Fruit fly (Drosophila melanogaster): Measurements from ENCODE around the gene CG31808.

The CG31808 gene

DNA sequence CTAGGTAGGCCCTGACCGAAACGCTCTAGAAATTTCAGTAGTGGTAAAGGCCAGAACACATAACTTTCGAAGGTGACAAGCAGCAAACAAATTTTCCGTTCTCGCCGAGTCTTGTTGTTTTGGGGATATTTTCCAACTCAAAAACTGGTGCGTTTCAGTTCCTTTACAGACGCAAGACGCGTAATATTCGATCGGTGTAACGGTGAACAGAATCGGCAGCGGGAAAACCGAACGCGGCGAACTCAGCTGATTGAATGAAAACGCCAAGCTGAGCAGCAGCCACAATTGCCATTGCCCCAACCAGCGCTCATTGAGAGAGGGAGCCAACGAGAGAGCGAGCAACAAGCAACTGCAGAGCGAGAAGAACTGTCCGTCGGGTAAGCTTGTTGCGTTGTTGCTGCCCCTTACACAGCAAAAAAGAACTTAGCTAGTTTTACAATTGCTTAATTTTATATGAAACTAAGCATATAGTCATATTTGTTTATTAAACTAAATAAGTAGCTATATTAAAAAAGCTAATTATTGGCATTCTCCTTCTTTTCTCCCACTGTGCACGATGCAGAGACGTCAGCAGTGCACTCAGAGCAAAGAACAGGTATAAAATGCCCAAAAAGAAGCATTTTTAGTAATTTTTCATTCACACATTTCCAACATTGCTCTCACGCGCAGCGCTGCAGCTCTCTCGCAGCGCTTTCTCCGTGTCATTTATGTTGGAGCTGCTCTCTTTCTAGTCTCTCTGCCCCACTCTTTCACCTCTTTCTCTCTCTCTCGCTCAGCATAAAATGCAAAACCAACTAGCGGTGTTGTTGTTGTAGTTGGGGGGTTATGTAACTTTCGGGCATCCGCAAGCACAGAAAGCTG, at the start of gene CG31808, which contains the start of gene Cyt-c-d:
CG31808 (minus strand) TSS at position 355 of the 861 bp plus-strand sequence.
Cyt-c-d (plus strand) TSS at position 51 of the 861 bp plus-strand sequence.
- peak; percentile 83 for TF ChIP-seq noc (tag; optimal IDR thresholded peaks at IDR 0.05)

DNA sequence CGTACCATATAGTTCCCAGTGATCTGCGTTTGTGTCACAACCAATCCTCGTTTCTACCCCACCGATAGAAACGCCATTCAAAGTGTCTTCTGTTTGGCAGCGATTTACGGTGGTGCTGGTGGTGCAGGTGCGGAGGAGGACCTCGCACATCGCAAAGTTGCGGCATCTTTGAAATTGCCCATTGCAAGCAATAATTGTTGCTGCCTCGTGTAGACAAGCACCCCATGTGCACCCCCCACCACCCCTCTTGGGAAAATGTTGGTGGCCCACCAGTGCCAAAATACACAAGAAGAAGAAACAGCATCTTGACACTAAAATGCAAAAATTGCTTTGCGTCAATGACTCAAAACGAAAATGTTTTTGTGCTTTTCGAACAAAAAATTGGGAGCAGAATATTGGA, 48.5 kb upstream of the CG31808 start:
- TF ChIP-seq noc (tag; optimal IDR thresholded peaks at IDR 0.05): no peak

dm6 chr2L:16761891-16762290, 45.9 kb upstream of the CG31808 start:
- no peak for TF ChIP-seq noc (tag; optimal IDR thresholded peaks at IDR 0.05)

DNA sequence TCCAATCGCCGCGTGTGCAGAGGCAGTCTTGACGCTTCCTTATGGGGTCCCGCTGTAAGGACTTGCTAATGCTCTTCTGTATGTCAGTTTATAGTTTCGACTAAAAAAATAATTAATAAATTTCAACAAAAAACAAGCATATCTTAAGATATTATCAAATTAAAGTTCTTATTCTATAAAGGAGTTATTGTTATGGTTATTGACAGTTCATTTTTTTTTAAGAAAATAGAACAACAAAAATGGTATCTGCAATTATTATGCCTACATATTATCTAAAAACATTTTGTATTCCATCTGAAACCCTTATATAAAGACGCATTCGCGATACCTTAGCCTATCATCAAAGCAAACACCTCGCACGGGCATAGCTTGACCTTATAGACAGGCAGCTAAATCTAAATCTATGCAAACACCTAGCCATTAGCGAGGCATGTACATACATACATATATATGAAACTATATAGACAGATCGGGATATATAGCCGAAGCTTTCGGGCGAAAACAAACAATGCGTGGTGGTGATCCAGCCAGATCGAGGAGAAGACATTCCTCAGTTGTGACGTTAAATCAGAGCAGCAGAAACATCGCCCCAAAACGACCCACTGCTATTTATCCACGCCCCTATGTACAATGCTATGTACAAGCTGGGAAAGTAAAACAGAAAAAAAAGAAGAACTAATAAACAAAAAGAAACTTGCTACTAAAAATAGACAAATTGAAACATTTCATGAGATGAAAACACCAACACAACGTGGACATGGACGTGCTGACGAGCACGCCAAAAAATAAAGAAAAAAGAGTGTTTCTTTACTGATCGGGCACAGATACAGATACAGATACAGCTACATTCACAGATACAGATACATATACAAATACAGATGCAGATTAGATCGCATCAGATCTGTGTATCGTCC, 44.8 kb upstream of the CG31808 start, which contains the start of gene ppk17:
ppk17 (minus strand) TSS at position 51 of the 914 bp plus-strand sequence.
- no peak for TF ChIP-seq noc (tag; optimal IDR thresholded peaks at IDR 0.05)

DNA sequence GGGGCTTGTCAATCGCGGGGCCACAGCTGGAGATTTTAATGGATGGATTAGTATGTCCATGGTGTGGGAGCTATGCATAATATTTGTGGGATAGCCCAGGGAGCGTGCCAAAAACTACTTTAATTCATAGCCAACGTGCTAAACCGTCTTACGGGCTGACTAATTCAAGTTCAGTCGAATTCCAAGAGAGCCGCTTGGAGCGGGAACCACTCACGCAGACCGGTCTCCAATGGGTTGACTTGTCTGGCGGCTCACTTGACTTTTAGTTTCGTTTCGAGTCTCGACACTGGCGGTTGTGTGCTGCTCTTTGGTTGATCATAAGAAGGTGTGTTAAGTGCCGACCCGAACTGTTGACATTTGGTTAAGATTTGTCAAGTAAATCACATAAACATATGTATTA, 38.1 kb upstream of the CG31808 start, which contains the start of gene yellow-b:
yellow-b (plus strand) TSS at position 263 of the 400 bp plus-strand sequence.
- TF ChIP-seq noc (tag; optimal IDR thresholded peaks at IDR 0.05): no peak

- TF ChIP-seq noc (tag; optimal IDR thresholded peaks at IDR 0.05): no peak
Observed at dm6 chr2L:16752340-16752739, 36.3 kb upstream of the CG31808 start.

DNA sequence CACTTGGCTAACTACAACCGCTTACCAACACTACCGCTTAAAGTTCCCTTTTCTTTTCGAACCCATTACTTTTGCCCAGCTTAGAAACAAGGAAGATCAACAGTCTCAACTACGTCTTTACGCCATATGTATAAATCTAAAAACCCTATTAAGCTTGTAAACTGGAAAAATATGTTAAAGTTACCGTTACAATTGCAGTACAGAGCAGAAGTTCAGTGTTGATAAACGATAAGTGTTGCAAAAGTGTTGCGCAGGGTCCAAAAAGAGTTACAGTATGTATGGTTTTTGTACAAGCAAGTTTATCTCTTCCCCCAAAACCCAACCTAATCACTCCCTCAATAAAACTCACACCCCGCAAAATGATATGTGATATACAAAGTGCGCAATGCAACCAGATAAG, 31.1 kb upstream of the CG31808 start:
- no peak for TF ChIP-seq noc (tag; optimal IDR thresholded peaks at IDR 0.05)

DNA sequence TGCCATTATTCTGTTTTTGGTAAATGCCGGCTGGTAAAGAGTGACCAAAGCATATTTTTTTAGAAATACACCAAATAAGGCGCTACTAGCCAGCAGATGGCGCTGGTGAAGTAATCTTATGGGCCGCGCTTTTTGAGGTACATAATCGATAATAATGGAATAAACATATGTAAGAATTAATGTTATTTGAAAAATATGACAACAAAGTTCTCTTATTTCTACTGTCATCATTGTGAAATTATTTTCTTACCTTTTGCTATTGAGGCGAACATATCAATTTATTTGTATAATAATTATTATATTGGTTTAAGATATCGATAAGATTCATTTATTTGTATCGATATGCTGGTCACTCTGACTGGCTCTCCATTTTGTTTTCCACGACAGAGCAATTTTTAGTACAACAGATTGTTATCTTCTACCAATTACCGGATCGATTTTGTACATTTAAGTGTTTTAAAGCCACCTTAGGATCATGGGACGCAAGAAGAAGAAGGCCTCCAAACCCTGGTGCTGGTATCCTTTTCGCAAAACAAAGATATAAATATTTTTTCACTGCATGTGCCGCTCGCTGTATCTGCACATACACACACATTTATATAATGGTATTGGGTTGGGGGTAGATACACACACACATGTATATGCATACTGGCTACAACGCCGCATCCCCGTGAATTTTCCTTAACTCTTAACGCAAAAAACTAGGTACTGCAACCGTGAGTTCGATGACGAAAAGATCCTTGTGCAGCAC, 27.2 kb upstream of the CG31808 start, which contains the start of the genes LSm7 and BuGZ:
LSm7 (minus strand) TSS at position 46 of the 751 bp plus-strand sequence.
BuGZ (plus strand) TSS at position 351 of the 751 bp plus-strand sequence.
- no peak for TF ChIP-seq noc (tag; optimal IDR thresholded peaks at IDR 0.05)

dm6 chr2L:16738206-16738900, 22.4 kb upstream of the CG31808 start, which contains the start of the genes glu and ChLD3:
TSS of gene glu (minus strand) at chr2L:16738388.
TSS of gene ChLD3 (plus strand) at chr2L:16738850.
- no peak for TF ChIP-seq noc (tag; optimal IDR thresholded peaks at IDR 0.05)

- TF ChIP-seq noc (tag; optimal IDR thresholded peaks at IDR 0.05): no peak
Observed at dm6 chr2L:16732338-16732892, 16.4 kb upstream of the CG31808 start, which contains the start of gene Nubp1. TSS of gene Nubp1 (plus strand) at chr2L:16732550.

DNA sequence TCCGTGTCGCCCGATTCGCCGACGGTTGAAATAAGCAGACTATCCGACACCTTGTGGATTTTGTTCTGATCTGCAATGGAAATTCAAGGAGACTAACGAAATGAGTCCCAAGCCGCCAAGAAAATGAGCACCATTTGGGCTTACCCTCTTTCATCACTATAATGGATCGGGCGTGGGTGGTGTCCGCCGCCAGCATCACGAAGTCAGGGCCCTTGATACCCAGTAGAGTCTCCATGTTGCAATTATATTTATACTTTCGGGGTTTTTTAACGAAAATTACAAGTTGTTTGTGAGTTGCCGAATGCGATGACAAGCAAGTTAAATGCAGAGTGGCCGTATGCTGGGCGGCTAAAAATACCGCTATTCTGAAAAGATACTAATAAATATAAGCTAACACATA, 15.8 kb upstream of the CG31808 start, which contains the start of gene Prosbeta4:
Prosbeta4 (minus strand) TSS at position 335 of the 400 bp plus-strand sequence.
- TF ChIP-seq noc (tag; optimal IDR thresholded peaks at IDR 0.05): no peak

dm6 chr2L:16730939-16731338, 14.9 kb upstream of the CG31808 start, which contains the start of gene CG17996:
TSS of gene CG17996 (minus strand) at chr2L:16731039.
- no peak for TF ChIP-seq noc (tag; optimal IDR thresholded peaks at IDR 0.05)

dm6 chr2L:16729556-16729955, 13.6 kb upstream of the CG31808 start, which contains the start of gene Tsen2:
TSS of gene Tsen2 (plus strand) at chr2L:16729777.
- no peak for TF ChIP-seq noc (tag; optimal IDR thresholded peaks at IDR 0.05)

dm6 chr2L:16727578-16728023, 11.6 kb upstream of the CG31808 start, which contains the start of gene VhaSFD:
TSS of gene VhaSFD (minus strand) at chr2L:16727826.
- TF ChIP-seq noc (tag; optimal IDR thresholded peaks at IDR 0.05): peak; percentile 53

Measured in whole organism, larva.